Worm (Caenorhabditis elegans): ENCODE measurements around the gene F38A6.4.

F38A6.4 gene

ce11 chrV:20744290-20744837 is 30.8 kb downstream of the F38A6.4 start, which contains the start of gene dnj-25:
TSS of gene dnj-25 (minus strand) at chrV:20744346.
- TF ChIP-seq egl-43 (GFP tag; IDR thresholded peaks at IDR 0.05): no peak
- no peak for TF ChIP-seq egl-27 (tag; optimal IDR thresholded peaks at IDR 0.05)
- TF ChIP-seq hmg-1.1 (GFP tag; IDR thresholded peaks at IDR 0.05): 0 out of 2 replicates have a peak, but pooled peaks have one; percentile 13
- TF ChIP-seq mes-2 (tag; optimal IDR thresholded peaks at IDR 0.05; ENCODE audit: poor library complexity, severe bottlenecking): peak; percentile 21
- no peak for TF ChIP-seq nhr-11 (tag; optimal IDR thresholded peaks at IDR 0.05)
- TF ChIP-seq daf-19 (GFP tag; conservative IDR thresholded peaks at IDR 0.05): no peak
- no peak for TF ChIP-seq nhr-77 (tag; optimal IDR thresholded peaks at IDR 0.05)
- peak; percentile 77 for TF ChIP-seq lin-38 (GFP tag; IDR thresholded peaks at IDR 0.05)
- no peak for TF ChIP-seq attf-4 (tag; optimal IDR thresholded peaks at IDR 0.05)
- no peak for TF ChIP-seq snpc-4 (tag; optimal IDR thresholded peaks at IDR 0.05)
- TF ChIP-seq vab-7 (GFP tag; IDR thresholded peaks at IDR 0.05): no peak

- no peak for TF ChIP-seq F26F4.8 (GFP tag; conservative IDR thresholded peaks at IDR 0.05)
- TF ChIP-seq hlh-30 (tag; optimal IDR thresholded peaks at IDR 0.05; ENCODE audit: insufficient read depth): no peak
- TF ChIP-seq ZK546.5 (tag; optimal IDR thresholded peaks at IDR 0.05): no peak
- no peak for TF ChIP-seq dmd-9 (GFP tag; IDR thresholded peaks at IDR 0.05)
- TF ChIP-seq nhr-102 (tag; optimal IDR thresholded peaks at IDR 0.05): no peak
- peak; percentile 68 for TF ChIP-seq fkh-10 (GFP tag; optimal IDR thresholded peaks at IDR 0.05)
- TF ChIP-seq ctbp-1 (GFP tag; IDR thresholded peaks at IDR 0.05): 0 out of 2 replicates have a peak, but pooled peaks have one; percentile 18
- TF ChIP-seq nhr-25 (tag; optimal IDR thresholded peaks at IDR 0.05; ENCODE audit: borderline replicate concordance, insufficient read depth): no peak
- no peak for TF ChIP-seq nhr-48 (tag; optimal IDR thresholded peaks at IDR 0.05)
- TF ChIP-seq lin-15B (tag; optimal IDR thresholded peaks at IDR 0.05): no peak
- no peak for TF ChIP-seq R02D3.7 (tag; optimal IDR thresholded peaks at IDR 0.05)
- peak; percentile 88 for TF ChIP-seq ces-1 (GFP tag; optimal IDR thresholded peaks at IDR 0.05)
- no peak for TF ChIP-seq D1046.2 (GFP tag; IDR thresholded peaks at IDR 0.05)
- no peak for TF ChIP-seq dmd-8 (GFP tag; IDR thresholded peaks at IDR 0.05)
- no peak for TF ChIP-seq ceh-44 (GFP tag; IDR thresholded peaks at IDR 0.05)
- TF ChIP-seq nhr-237 (tag; optimal IDR thresholded peaks at IDR 0.05): no peak
- no peak for TF ChIP-seq mdt-29 (GFP tag; IDR thresholded peaks at IDR 0.05)
These were observed 35.8 kb downstream of the F38A6.4 start for ce11 chrV:20739387-20739786.

- TF ChIP-seq rbr-2 (tag; optimal IDR thresholded peaks at IDR 0.05) (no peak), snpc-4 (tag; optimal IDR thresholded peaks at IDR 0.05) (no peak), egl-43 (GFP tag; IDR thresholded peaks at IDR 0.05) (no peak), lin-1 (GFP tag; IDR thresholded peaks at IDR 0.05) (no peak), mxl-3 (GFP tag; optimal IDR thresholded peaks at IDR 0.05) (no peak), nhr-28 (tag; optimal IDR thresholded peaks at IDR 0.05) (no peak), ceh-28 (tag; optimal IDR thresholded peaks at IDR 0.05) (no peak), mdl-1 (tag; optimal IDR thresholded peaks at IDR 0.05) (no peak), daf-8 (GFP tag; IDR thresholded peaks at IDR 0.05) (no peak), lin-29 (GFP tag; IDR thresholded peaks at IDR 0.05) (no peak), nhr-25 (tag; optimal IDR thresholded peaks at IDR 0.05; ENCODE audit: borderline replicate concordance, insufficient read depth) (no peak), Y48G9A.11 (GFP tag; IDR thresholded peaks at IDR 0.05) (no peak), spr-1 (tag; optimal IDR thresholded peaks at IDR 0.05) (no peak)
These were observed 40.5 kb downstream of the F38A6.4 start, which contains the start of gene srxa-6 for ce11 chrV:20734658-20735057. TSS of gene srxa-6 (plus strand) at chrV:20734958.
